Worm (Caenorhabditis elegans): ENCODE data around the gene pqn-84.

Gene pqn-84

DNA sequence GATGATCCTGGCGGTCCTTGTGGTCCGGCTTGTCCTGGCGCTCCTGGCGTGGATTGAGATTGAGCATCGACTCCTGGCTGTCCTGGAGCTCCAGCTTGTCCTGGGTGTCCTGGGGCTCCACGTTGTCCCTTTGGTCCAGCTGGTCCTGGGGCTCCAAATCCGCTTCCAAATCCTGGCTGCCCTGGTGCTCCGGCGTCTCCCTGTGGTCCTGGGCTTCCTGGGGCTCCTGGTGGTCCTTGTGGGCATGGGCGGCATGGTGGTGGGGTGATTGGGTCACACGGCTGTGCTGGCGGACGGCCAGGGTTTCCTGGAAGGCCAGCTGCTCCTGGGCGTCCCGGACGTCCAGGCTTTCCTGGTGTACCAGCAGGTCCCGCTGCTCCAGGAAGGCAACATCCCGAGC lies 5.9 kb downstream of the pqn-84 start:
- TF ChIP-seq madf-6 (GFP tag; IDR thresholded peaks at IDR 0.05) (no peak), egrh-3 (GFP tag; IDR thresholded peaks at IDR 0.05) (peak; percentile 93), lin-26 (GFP tag; IDR thresholded peaks at IDR 0.05) (0 out of 2 replicates have a peak, but pooled peaks have one; percentile 20), cebp-1 (GFP tag; IDR thresholded peaks at IDR 0.05) (no peak), cebp-1 (tag; optimal IDR thresholded peaks at IDR 0.05) (no peak), lir-1 (GFP tag; conservative IDR thresholded peaks at IDR 0.05) (no peak), zfh-2 (GFP tag; conservative IDR thresholded peaks at IDR 0.05) (peak; percentile 95), dpl-1 (GFP tag; optimal IDR thresholded peaks at IDR 0.05) (no peak)

DNA sequence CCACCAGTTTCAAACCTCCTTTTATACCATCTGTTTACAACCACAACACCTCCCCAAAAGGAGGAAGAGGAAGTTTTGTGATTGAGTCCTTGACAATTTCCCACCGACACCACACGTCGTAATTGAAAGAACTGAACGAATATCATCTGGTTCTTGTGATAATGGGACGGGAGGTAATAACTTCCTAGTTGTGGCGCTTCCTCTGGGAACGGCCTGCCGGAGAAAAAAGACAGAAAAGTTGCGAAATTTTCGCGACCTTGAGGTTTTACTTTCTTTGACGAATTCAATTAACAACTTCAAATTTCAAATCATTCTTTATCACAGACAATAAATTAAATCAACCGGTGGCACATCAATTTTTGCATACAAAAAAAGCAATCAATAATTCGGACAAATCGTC lies 6.6 kb downstream of the pqn-84 start, which contains the start of gene col-96:
TSS of gene col-96 (minus strand) at position 101 of the 400 bp plus-strand sequence.
- no peak for TF ChIP-seq nhr-80 (tag; optimal IDR thresholded peaks at IDR 0.05)
- TF ChIP-seq nfyb-1 (GFP tag; IDR thresholded peaks at IDR 0.05), result no peak
- no peak for TF ChIP-seq atf-7 (tag; optimal IDR thresholded peaks at IDR 0.05)
- TF ChIP-seq B0261.1 (tag; optimal IDR thresholded peaks at IDR 0.05), result no peak
- no peak for TF ChIP-seq bed-1 (GFP tag; IDR thresholded peaks at IDR 0.05)
- TF ChIP-seq ceh-91 (GFP tag; IDR thresholded peaks at IDR 0.05), result no peak
- TF ChIP-seq T07F8.4 (tag; optimal IDR thresholded peaks at IDR 0.05), result no peak
- no peak for TF ChIP-seq ceh-27 (GFP tag; optimal IDR thresholded peaks at IDR 0.05)
- no peak for TF ChIP-seq lag-1 (GFP tag; IDR thresholded peaks at IDR 0.05)
- TF ChIP-seq xnd-1 (tag; optimal IDR thresholded peaks at IDR 0.05), result no peak
- no peak for TF ChIP-seq F22D6.2 (tag; optimal IDR thresholded peaks at IDR 0.05)
- no peak for TF ChIP-seq Y67H2A.10 (GFP tag; conservative IDR thresholded peaks at IDR 0.05)
- no peak for TF ChIP-seq akir-1 (GFP tag; optimal IDR thresholded peaks at IDR 0.05)

DNA sequence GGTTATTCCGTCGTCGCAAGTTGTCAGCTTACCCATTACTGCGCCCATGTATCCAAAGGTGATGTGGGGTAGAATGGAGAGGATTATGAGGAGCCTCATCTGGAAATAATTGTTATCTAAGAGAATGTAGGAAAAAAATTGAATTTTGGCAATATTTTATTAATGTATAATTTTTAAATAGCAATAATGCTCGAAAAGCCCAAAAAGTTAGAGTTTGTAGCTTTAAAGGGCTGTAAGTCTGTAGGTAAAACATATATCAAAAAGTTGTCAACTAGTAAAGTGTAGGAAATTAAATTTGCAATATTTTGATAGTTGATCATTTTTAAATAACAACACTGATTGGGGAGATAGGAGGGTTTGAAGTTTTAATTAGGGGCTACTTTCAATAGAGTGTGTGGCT lies 8.7 kb downstream of the pqn-84 start, which contains the start of gene Y41C4A.8:
TSS of gene Y41C4A.8 (minus strand) at position 101 of the 400 bp plus-strand sequence.
- TF ChIP-seq cebp-2 (GFP tag; IDR thresholded peaks at IDR 0.05) (no peak), hrde-1 (tag; optimal IDR thresholded peaks at IDR 0.05; ENCODE audit: borderline replicate concordance) (no peak), lin-54 (GFP tag; optimal IDR thresholded peaks at IDR 0.05) (no peak), hlh-12 (tag; optimal IDR thresholded peaks at IDR 0.05) (no peak)

DNA sequence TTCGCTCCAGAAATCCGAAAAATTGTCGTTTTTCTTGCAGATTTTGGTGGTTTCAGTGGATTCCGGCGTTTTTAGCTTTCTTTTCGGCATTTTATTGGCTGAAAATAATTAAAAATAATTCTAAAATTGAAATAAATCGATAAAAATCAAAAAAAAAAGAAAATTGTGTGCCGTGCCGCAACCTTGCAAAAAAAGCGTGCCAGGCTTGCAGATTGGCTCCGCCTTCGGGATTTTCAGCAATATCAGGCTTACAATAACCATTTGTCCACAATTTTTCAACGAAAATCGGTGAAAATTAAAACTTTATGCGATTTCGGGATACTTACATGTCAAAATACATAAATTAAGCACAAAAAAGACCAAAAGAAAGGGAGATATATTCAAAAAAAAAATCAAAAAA lies 18.5 kb downstream of the pqn-84 start, which contains the start of gene Y41C4A.9:
TSS of gene Y41C4A.9 (minus strand) at position 98 of the 400 bp plus-strand sequence.
- no peak for TF ChIP-seq dox-1 (GFP tag; IDR thresholded peaks at IDR 0.05)
- TF ChIP-seq ama-1 (optimal IDR thresholded peaks at IDR 0.05), result no peak
- TF ChIP-seq ama-1 (GFP tag; optimal IDR thresholded peaks at IDR 0.05), result no peak
- TF ChIP-seq madf-6 (GFP tag; IDR thresholded peaks at IDR 0.05), result peak; percentile 58
- no peak for TF ChIP-seq ztf-18 (tag; optimal IDR thresholded peaks at IDR 0.05)
- no peak for TF ChIP-seq Y67H2A.10 (GFP tag; conservative IDR thresholded peaks at IDR 0.05)
- peak; percentile 22 for TF ChIP-seq tbp1 (GFP tag; optimal IDR thresholded peaks at IDR 0.05)
- peak; percentile 27 for TF ChIP-seq snpc-4 (GFP tag; optimal IDR thresholded peaks at IDR 0.05)
- TF ChIP-seq snpc-4 (tag; optimal IDR thresholded peaks at IDR 0.05), result peak in 1 of 4 experiments; percentile 9
- TF ChIP-seq rec-8 (tag; optimal IDR thresholded peaks at IDR 0.05), result peak in 1 of 2 experiments; percentile 1
- TF ChIP-seq rpc-1 (optimal IDR thresholded peaks at IDR 0.05), result peak; percentile 2
- no peak for TF ChIP-seq rpc-1 (tag; optimal IDR thresholded peaks at IDR 0.05)
- TF ChIP-seq ztf-28 (GFP tag; IDR thresholded peaks at IDR 0.05), result 0 out of 2 replicates have a peak, but pooled peaks have one; percentile 19
- TF ChIP-seq hmg-1.2 (GFP tag; IDR thresholded peaks at IDR 0.05), result peak; percentile 13; the same call in 1 of the 2 replicates
- TF ChIP-seq let-526 (GFP tag; IDR thresholded peaks at IDR 0.05), result no peak
- 0 out of 2 replicates have a peak, but pooled peaks have one; percentile 18 for TF ChIP-seq rcor-1 (GFP tag; IDR thresholded peaks at IDR 0.05)
- peak; percentile 62 for TF ChIP-seq lin-54 (GFP tag; optimal IDR thresholded peaks at IDR 0.05)
- peak; percentile 79 for TF ChIP-seq snpc-3.4 (tag; optimal IDR thresholded peaks at IDR 0.05)
- TF ChIP-seq him-1 (tag; optimal IDR thresholded peaks at IDR 0.05), result peak; percentile 26
- peak; percentile 69 for TF ChIP-seq mcd-1 (GFP tag; IDR thresholded peaks at IDR 0.05)
- peak; percentile 42 for TF ChIP-seq snpc-1.1 (tag; optimal IDR thresholded peaks at IDR 0.05; ENCODE audit: insufficient read depth)
- no peak for TF ChIP-seq ceh-91 (GFP tag; IDR thresholded peaks at IDR 0.05)
- 0 out of 2 replicates have a peak, but pooled peaks have one; percentile 54 for TF ChIP-seq Y53G8AR.9 (GFP tag; conservative IDR thresholded peaks at IDR 0.05)
- TF ChIP-seq F49E8.2 (tag; optimal IDR thresholded peaks at IDR 0.05; ENCODE audit: insufficient read depth), result peak; percentile 15

Measured in whole organism, young adult.